Fruit fly (Drosophila melanogaster): ENCODE results near the gene loh.

The loh gene

DNA sequence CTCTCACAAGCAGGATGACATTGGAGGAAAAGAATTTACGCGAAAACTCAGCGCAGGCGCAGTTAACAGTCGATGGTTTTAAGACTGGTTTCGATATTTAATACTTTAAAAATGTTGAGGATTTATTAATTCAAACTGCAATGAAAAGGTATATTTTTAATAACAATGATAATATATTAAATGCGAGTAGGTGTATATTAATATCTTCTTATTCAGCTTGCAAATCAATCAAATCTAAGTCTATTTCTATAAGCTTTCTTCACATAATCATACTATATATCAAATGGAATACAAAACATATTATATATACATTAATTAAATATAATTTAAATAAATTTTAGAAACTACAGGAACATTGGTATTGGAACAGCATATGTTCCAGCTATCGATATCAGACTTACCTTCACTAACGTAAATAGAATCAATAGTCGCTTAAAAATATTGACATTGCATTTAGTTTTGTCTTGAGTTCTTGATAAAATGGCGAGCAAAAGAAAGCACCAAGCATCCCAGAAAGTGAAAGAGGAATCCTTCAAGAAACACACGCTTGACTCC, 6.7 kb upstream of the loh start, which contains the start of the genes TBC1D16 and holn1 (continued):
- TF ChIP-seq Dll (GFP tag; IDR thresholded peaks at IDR 0.05; ENCODE audit: partially characterized antibody), result peak; percentile 75
- TF ChIP-seq CG12104 (GFP tag; optimal IDR thresholded peaks at IDR 0.05), result peak; percentile 1
- peak; percentile 55; the same call in 1 of the 3 replicates for TF ChIP-seq row (GFP tag; IDR thresholded peaks at IDR 0.05)
- no peak for TF ChIP-seq cad (GFP tag; optimal IDR thresholded peaks at IDR 0.05)
- TF ChIP-seq amos (GFP tag; IDR thresholded peaks at IDR 0.05; ENCODE audit: partially characterized antibody), result peak; percentile 55; the same call in 1 of the 2 replicates
- peak; percentile 13 for TF ChIP-seq CG12391 (tag; optimal IDR thresholded peaks at IDR 0.05)
- peak; percentile 50 for TF ChIP-seq MBD-R2 (GFP tag; IDR thresholded peaks at IDR 0.05)
- TF ChIP-seq Fer2 (tag; optimal IDR thresholded peaks at IDR 0.05), result no peak
- TF ChIP-seq CG14710 (tag; optimal IDR thresholded peaks at IDR 0.05), result peak; percentile 37
- TF ChIP-seq twi (tag; optimal IDR thresholded peaks at IDR 0.05), result no peak
- TF ChIP-seq Sry-δ (GFP tag; optimal IDR thresholded peaks at IDR 0.05), result peak; percentile 62
- TF ChIP-seq hbn (GFP tag; IDR thresholded peaks at IDR 0.05; ENCODE audit: partially characterized antibody), result peak; percentile 53; the same call in 1 of the 2 replicates
- TF ChIP-seq nerfin-1 (tag; optimal IDR thresholded peaks at IDR 0.05), result peak; percentile 3
- TF ChIP-seq repo (GFP tag; optimal IDR thresholded peaks at IDR 0.05), result no peak
- peak; percentile 37 for TF ChIP-seq CG12659 (GFP tag; optimal IDR thresholded peaks at IDR 0.05)
- peak; percentile 94 for TF ChIP-seq CG30020 (tag; optimal IDR thresholded peaks at IDR 0.05)
- TF ChIP-seq sna (GFP tag; IDR thresholded peaks at IDR 0.05; ENCODE audit: partially characterized antibody), result 0 out of 2 replicates have a peak, but pooled peaks have one; percentile 32
- TF ChIP-seq HLH4C (GFP tag; IDR thresholded peaks at IDR 0.05; ENCODE audit: partially characterized antibody), result peak; percentile 52; the same call in 2 of the 3 replicates
- peak; percentile 64 for TF ChIP-seq unc-4 (GFP tag; IDR thresholded peaks at IDR 0.05; ENCODE audit: partially characterized antibody)
- TF ChIP-seq HmgD (GFP tag; optimal IDR thresholded peaks at IDR 0.05), result no peak
- TF ChIP-seq CG1603 (tag; optimal IDR thresholded peaks at IDR 0.05), result peak; percentile 8
- TF ChIP-seq CG4854 (GFP tag; optimal IDR thresholded peaks at IDR 0.05), result no peak
- no peak for TF ChIP-seq HLHmδ (GFP tag; optimal IDR thresholded peaks at IDR 0.05)
- TF ChIP-seq CG13424 (tag; optimal IDR thresholded peaks at IDR 0.05), result peak; percentile 13
- TF ChIP-seq Scr (GFP tag; IDR thresholded peaks at IDR 0.05; ENCODE audit: partially characterized antibody), result peak; percentile 71
- peak; percentile 5; the same call in 1 of the 3 replicates for TF ChIP-seq zen2 (GFP tag; IDR thresholded peaks at IDR 0.05; ENCODE audit: partially characterized antibody)
- no peak for TF ChIP-seq psq (GFP tag; optimal IDR thresholded peaks at IDR 0.05)
- TF ChIP-seq Dp (GFP tag; optimal IDR thresholded peaks at IDR 0.05), result peak; percentile 21
- TF ChIP-seq nmo (GFP tag; optimal IDR thresholded peaks at IDR 0.05), result peak; percentile 15
- TF ChIP-seq CG10267 (tag; optimal IDR thresholded peaks at IDR 0.05), result peak; percentile 1
- TF ChIP-seq phol (tag; optimal IDR thresholded peaks at IDR 0.05), result peak; percentile 5
- no peak for TF ChIP-seq Dfd (GFP tag; optimal IDR thresholded peaks at IDR 0.05)
- TF ChIP-seq D19A (tag; optimal IDR thresholded peaks at IDR 0.05), result no peak
- TF ChIP-seq CG13287 (GFP tag; IDR thresholded peaks at IDR 0.05; ENCODE audit: partially characterized antibody), result peak; percentile 78
- TF ChIP-seq pzg (GFP tag; optimal IDR thresholded peaks at IDR 0.05), result peak; percentile 13
- peak; percentile 30; the same call in 1 of the 2 replicates for TF ChIP-seq bbx (GFP tag; IDR thresholded peaks at IDR 0.05; ENCODE audit: partially characterized antibody)
- TF ChIP-seq Bgb (GFP tag; IDR thresholded peaks at IDR 0.05; ENCODE audit: partially characterized antibody), result peak; percentile 42; the same call in 1 of the 2 replicates
- TF ChIP-seq CG7745 (tag; optimal IDR thresholded peaks at IDR 0.05), result no peak
- TF ChIP-seq CG8281 (tag; optimal IDR thresholded peaks at IDR 0.05), result peak; percentile 3
- TF ChIP-seq CG17359 (tag; optimal IDR thresholded peaks at IDR 0.05), result no peak
- TF ChIP-seq CG2116 (GFP tag; optimal IDR thresholded peaks at IDR 0.05), result peak; percentile 21
